Fruit fly (Drosophila melanogaster) whole organism, embryonic: ENCODE measurements around the gene Rbp1-like.

Source experiments
- CG11504 ChIP-seq: fragments of 200-800 bp; sonication (Bioruptor generic); optimal IDR thresholded peaks from 3 replicates; lab custom pipeline; 2019; ENCODE audit warnings: missing biosample characterization, mild to moderate bottlenecking, missing genetic modification characterization, moderate library complexity
- CG13424 ChIP-seq: fragments of 200-800 bp; sonication (Bioruptor generic); optimal IDR thresholded peaks from 2 replicates; lab custom pipeline; 2019; ENCODE audit warnings: missing biosample characterization, mild to moderate bottlenecking, missing genetic modification characterization, moderate library complexity
- CG14667 ChIP-seq: fragments of 200-800 bp; sonication (Bioruptor generic); IDR thresholded peaks from 2 replicates; pipeline ENCODE4 v1.3.6; 2022; ENCODE audit warnings: missing biosample characterization, missing genetic modification characterization
- CG1602 ChIP-seq: fragments of 200-800 bp; sonication (Bioruptor generic); optimal IDR thresholded peaks from 3 replicates; lab custom pipeline; 2016; ENCODE audit warnings: missing biosample characterization, missing genetic modification characterization
- CG17328 ChIP-seq: fragments of 200-800 bp; sonication (Bioruptor generic); IDR thresholded peaks from 2 replicates; pipeline ENCODE4 v1.3.6; 2022; ENCODE audit warnings: missing biosample characterization, missing genetic modification characterization
- CG17385 ChIP-seq: fragments of 200-800 bp; sonication (Bioruptor generic); optimal IDR thresholded peaks from 3 replicates; lab custom pipeline; 2018; ENCODE audit warnings: missing biosample characterization, mild to moderate bottlenecking, missing genetic modification characterization
- CG30020 ChIP-seq: fragments of 200-800 bp; optimal IDR thresholded peaks from 2 replicates; lab custom pipeline; 2019; ENCODE audit warnings: missing biosample characterization, mild to moderate bottlenecking, missing genetic modification characterization, moderate library complexity
- CG3065 ChIP-seq: fragments of 200-800 bp; sonication (Bioruptor generic); optimal IDR thresholded peaks from 2 replicates; lab custom pipeline; 2016; ENCODE audit warnings: missing biosample characterization, missing genetic modification characterization
- CG32767 ChIP-seq: fragments of 200-800 bp; sonication (Bioruptor generic); IDR thresholded peaks from 2 replicates; pipeline ENCODE4 v1.3.6; 2022; ENCODE audit warnings: missing biosample characterization, missing genetic modification characterization
- CG33213 ChIP-seq: fragments of 200-800 bp; sonication (Bioruptor generic); optimal IDR thresholded peaks from 3 replicates; lab custom pipeline; 2016; ENCODE audit warnings: missing biosample characterization, missing genetic modification characterization
- CG3407 ChIP-seq: fragments of 200-800 bp; sonication (Bioruptor generic); optimal IDR thresholded peaks from 2 replicates; lab custom pipeline; 2018; ENCODE audit warnings: missing biosample characterization, mild to moderate bottlenecking, missing genetic modification characterization
- CG34224 ChIP-seq: fragments of 200-800 bp; sonication (Bioruptor generic); IDR thresholded peaks from 3 replicates; pipeline ENCODE4 v1.3.6; 2022; ENCODE audit warnings: missing biosample characterization, missing genetic modification characterization; ENCODE audit not compliant: partially characterized antibody
- CG3847 ChIP-seq: fragments of 200-800 bp; sonication (Bioruptor generic); IDR thresholded peaks from 2 replicates; pipeline ENCODE4 v1.3.6; 2022; ENCODE audit warnings: missing biosample characterization, missing genetic modification characterization
- CG42726 ChIP-seq: fragments of 200-800 bp; sonication (Bioruptor generic); IDR thresholded peaks from 2 replicates; pipeline ENCODE4 v1.3.6; 2022; ENCODE audit warnings: missing biosample characterization, missing genetic modification characterization; ENCODE audit not compliant: partially characterized antibody
- CG43689 ChIP-seq: fragments of 200-800 bp; sonication (Bioruptor generic); IDR thresholded peaks from 2 replicates; pipeline ENCODE4 v1.3.6; 2022; ENCODE audit warnings: missing biosample characterization, missing genetic modification characterization
- CG4617 ChIP-seq: fragments of 200-800 bp; sonication (Bioruptor generic); optimal IDR thresholded peaks from 3 replicates; lab custom pipeline; 2016; ENCODE audit warnings: missing biosample characterization, missing genetic modification characterization, borderline replicate concordance
- CG4854 ChIP-seq: fragments of 200-800 bp; sonication (Bioruptor generic); optimal IDR thresholded peaks from 2 replicates; lab custom pipeline; 2016; ENCODE audit warnings: missing biosample characterization, missing genetic modification characterization, inconsistent platforms
- CG5180 ChIP-seq: fragments of 200-800 bp; sonication (Bioruptor generic); optimal IDR thresholded peaks from 3 replicates; lab custom pipeline; 2017; ENCODE audit warnings: missing biosample characterization, missing genetic modification characterization, mild to moderate bottlenecking, moderate library complexity, missing genetic modification reagents
- CG6689 ChIP-seq: fragments of 200-800 bp; sonication (Bioruptor generic); IDR thresholded peaks from 2 replicates; pipeline ENCODE4 v1.3.6; 2022; ENCODE audit warnings: missing biosample characterization, missing genetic modification characterization
- CG6813 ChIP-seq: fragments of 200-800 bp; sonication (Bioruptor generic); optimal IDR thresholded peaks from 2 replicates; lab custom pipeline; 2017; ENCODE audit warnings: missing biosample characterization, missing genetic modification characterization, mild to moderate bottlenecking, moderate library complexity, missing genetic modification reagents
- CG8089 ChIP-seq: fragments of 200-800 bp; sonication (Bioruptor generic); optimal IDR thresholded peaks from 3 replicates; lab custom pipeline; 2016; ENCODE audit warnings: missing biosample characterization, missing genetic modification characterization
- CG9609 ChIP-seq: fragments of 200-800 bp; sonication (Bioruptor generic); optimal IDR thresholded peaks from 3 replicates; lab custom pipeline; 2016; ENCODE audit warnings: missing biosample characterization, missing genetic modification characterization
- CHES-1-like ChIP-seq: fragments of 200-800 bp; sonication (Bioruptor generic); optimal IDR thresholded peaks from 2 replicates; lab custom pipeline; 2016; ENCODE audit warnings: missing biosample characterization, missing genetic modification characterization
- Dip3 ChIP-seq: fragments of 200-800 bp; sonication (Bioruptor generic); optimal IDR thresholded peaks from 3 replicates; lab custom pipeline; 2016; ENCODE audit warnings: missing biosample characterization, missing genetic modification characterization
- E2f1 ChIP-seq: fragments of 200-800 bp; sonication (Bioruptor generic); IDR thresholded peaks from 2 replicates; pipeline ENCODE4 v1.3.6; 2022; ENCODE audit warnings: missing biosample characterization, missing genetic modification characterization
- E2f2 ChIP-seq: fragments of 200-800 bp; sonication (Bioruptor generic); IDR thresholded peaks from 2 replicates; pipeline ENCODE4 v1.3.6; 2022; ENCODE audit warnings: missing biosample characterization, missing genetic modification characterization
- Gug ChIP-seq: fragments of 200-800 bp; sonication (Bioruptor generic); IDR thresholded peaks from 4 replicates; pipeline ENCODE4 v1.3.6; 2022; ENCODE audit warnings: missing biosample characterization, missing genetic modification characterization
- HHEX ChIP-seq: fragments of 200-800 bp; sonication (Bioruptor generic); optimal IDR thresholded peaks from 3 replicates; lab custom pipeline; 2017; ENCODE audit warnings: missing biosample characterization, mild to moderate bottlenecking, missing genetic modification characterization, missing genetic modification reagents
- HLH4C ChIP-seq: fragments of 200-800 bp; sonication (Bioruptor generic); IDR thresholded peaks from 3 replicates; pipeline ENCODE4 v1.3.6; 2022; ENCODE audit warnings: missing biosample characterization, missing genetic modification characterization; ENCODE audit not compliant: partially characterized antibody
- Hr3 ChIP-seq: fragments of 200-800 bp; sonication (Bioruptor generic); optimal IDR thresholded peaks from 3 replicates; lab custom pipeline; 2016; ENCODE audit warnings: missing biosample characterization, missing genetic modification characterization
- NC2α ChIP-seq: fragments of 200-800 bp; sonication (Bioruptor generic); optimal IDR thresholded peaks from 2 replicates; lab custom pipeline; 2016; ENCODE audit warnings: missing biosample characterization, missing genetic modification characterization
- Nf-YB ChIP-seq: fragments of 200-800 bp; sonication (Bioruptor generic); optimal IDR thresholded peaks from 3 replicates; lab custom pipeline; 2019; ENCODE audit warnings: missing biosample characterization, mild to moderate bottlenecking, missing genetic modification characterization, moderate library complexity
- Oaz ChIP-seq: fragments of 200-800 bp; sonication (Bioruptor generic); IDR thresholded peaks from 2 replicates; pipeline ENCODE4 v1.3.6; 2022; ENCODE audit warnings: missing biosample characterization, missing genetic modification characterization
- Oli ChIP-seq: fragments of 200-800 bp; sonication (Bioruptor generic); optimal IDR thresholded peaks from 2 replicates; lab custom pipeline; 2018; ENCODE audit warnings: missing biosample characterization, mild to moderate bottlenecking, missing genetic modification characterization, moderate library complexity
- Usf ChIP-seq: fragments of 200-800 bp; sonication (Bioruptor generic); optimal IDR thresholded peaks from 2 replicates; lab custom pipeline; 2017; ENCODE audit warnings: missing genotype, missing biosample characterization, missing genetic modification characterization
- al ChIP-seq: fragments of 200-800 bp; sonication (Bioruptor generic); IDR thresholded peaks from 2 replicates; pipeline ENCODE4 v1.3.6; 2022; ENCODE audit warnings: missing biosample characterization, missing genetic modification characterization
- dan ChIP-seq: fragments of 200-800 bp; sonication (Bioruptor generic); IDR thresholded peaks from 2 replicates; pipeline ENCODE4 v1.3.6; 2022; ENCODE audit warnings: missing biosample characterization, missing genetic modification characterization
- dysf ChIP-seq: fragments of 200-800 bp; sonication (Bioruptor generic); IDR thresholded peaks from 3 replicates; pipeline ENCODE4 v1.3.6; 2022; ENCODE audit warnings: missing biosample characterization, missing genetic modification characterization
- esg ChIP-seq: fragments of 200-800 bp; sonication (Bioruptor generic); conservative IDR thresholded peaks from 2 replicates; pipeline ENCODE4 v1.3.6; 2022; ENCODE audit warnings: missing biosample characterization, missing genetic modification characterization
- fd102C ChIP-seq: fragments of 200-800 bp; sonication (Bioruptor generic); optimal IDR thresholded peaks from 2 replicates; lab custom pipeline; 2018; ENCODE audit warnings: missing biosample characterization, mild to moderate bottlenecking, missing genetic modification characterization, moderate library complexity
- fd64A ChIP-seq: fragments of 200-800 bp; sonication (Bioruptor generic); optimal IDR thresholded peaks from 3 replicates; lab custom pipeline; 2018; ENCODE audit warnings: missing biosample characterization, mild to moderate bottlenecking, missing genetic modification characterization
- fru ChIP-seq: fragments of >200 bp; optimal IDR thresholded peaks from 2 replicates; lab custom pipeline; 2017
- her ChIP-seq: fragments of 200-800 bp; sonication (Bioruptor generic); optimal IDR thresholded peaks from 2 replicates; lab custom pipeline; 2016; ENCODE audit warnings: missing biosample characterization, missing genetic modification characterization
- inv ChIP-seq: fragments of 200-800 bp; sonication (Bioruptor generic); IDR thresholded peaks from 2 replicates; pipeline ENCODE4 v1.3.6; 2022; ENCODE audit warnings: missing biosample characterization, missing genetic modification characterization; ENCODE audit not compliant: partially characterized antibody
- ken ChIP-seq: fragments of 200-800 bp; sonication (Bioruptor generic); IDR thresholded peaks from 3 replicates; pipeline ENCODE4 v1.3.6; 2022; ENCODE audit warnings: missing biosample characterization, missing genetic modification characterization
- nerfin-2 ChIP-seq: fragments of 200-800 bp; sonication (Bioruptor generic); IDR thresholded peaks from 2 replicates; pipeline ENCODE4 v1.3.6; 2022; ENCODE audit warnings: missing biosample characterization, missing genetic modification characterization; ENCODE audit not compliant: partially characterized antibody
- sens ChIP-seq: fragments of 200-800 bp; sonication (Bioruptor generic); peaks from one replicate; lab custom pipeline; 2016; ENCODE audit warnings: missing biosample characterization, missing genetic modification characterization
- seq ChIP-seq: fragments of 200-800 bp; sonication (Bioruptor generic); IDR thresholded peaks from 2 replicates; pipeline ENCODE4 v1.3.6; 2022; ENCODE audit warnings: missing biosample characterization, missing genetic modification characterization
- unc-4 ChIP-seq: fragments of 200-800 bp; sonication (Bioruptor generic); IDR thresholded peaks from 2 replicates; pipeline ENCODE4 v1.3.6; 2022; ENCODE audit warnings: missing biosample characterization, missing genetic modification characterization; ENCODE audit not compliant: partially characterized antibody
- wek ChIP-seq: fragments of 200-800 bp; sonication (Bioruptor generic); optimal IDR thresholded peaks from 3 replicates; lab custom pipeline; 2018; ENCODE audit warnings: missing biosample characterization, mild to moderate bottlenecking, missing genetic modification characterization, moderate library complexity

Rbp1-like gene

DNA sequence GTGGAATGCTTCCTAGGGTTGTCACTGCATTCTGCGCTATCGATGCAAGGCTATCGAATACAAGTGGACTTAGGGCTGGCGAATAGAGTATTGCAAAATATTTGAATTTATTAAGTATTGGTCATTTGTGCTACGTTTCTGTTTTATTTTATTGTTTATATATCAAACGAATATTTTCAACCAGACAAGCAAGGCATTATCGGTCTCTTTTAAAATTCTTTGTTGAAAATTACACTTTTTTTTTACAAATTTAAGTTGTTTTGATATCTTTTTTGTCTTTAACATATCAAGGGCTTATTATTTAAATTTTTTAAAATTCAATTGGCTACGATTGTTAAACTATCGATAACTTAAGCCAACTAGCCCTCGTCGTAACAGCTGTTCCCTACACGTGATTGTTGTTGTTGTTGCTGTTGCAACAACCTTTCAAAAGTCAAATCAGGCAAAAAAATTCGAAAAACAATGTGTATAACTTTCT, 2.7 kb upstream of the Rbp1-like start, which contains the start of the genes Ype and CG1662 (continued):
- TF ChIP-seq CG5180 (GFP tag; lab: Kevin White, UChicago) = peak; percentile 38
- TF ChIP-seq Usf (GFP tag; lab: Kevin White, UChicago) = peak; percentile 68
- peak; percentile 64; the same call in 2 of the 3 replicates for TF ChIP-seq HLH4C (GFP tag; lab: Robert Waterston, UW)
- TF ChIP-seq inv = peak; percentile 67
- TF ChIP-seq esg (GFP tag; lab: Robert Waterston, UW) = peak; percentile 64
- TF ChIP-seq NC2α (GFP tag; lab: Kevin White, UChicago) = peak; percentile 37
- TF ChIP-seq CG6813 = peak; percentile 28
- TF ChIP-seq Oaz (GFP tag; lab: Robert Waterston, UW) = 0 out of 2 replicates have a peak, but pooled peaks have one; percentile 16
- TF ChIP-seq CG1602 (GFP tag; lab: Kevin White, UChicago) = peak; percentile 77
- TF ChIP-seq CG32767 (GFP tag; lab: Robert Waterston, UW) = no peak
- TF ChIP-seq Dip3 (GFP tag; lab: Kevin White, UChicago) = peak; percentile 72
- TF ChIP-seq CG14667 = 0 out of 2 replicates have a peak, but pooled peaks have one; percentile 24
- no peak for TF ChIP-seq fd102C
- no peak for TF ChIP-seq dan
- TF ChIP-seq al = peak; percentile 55
- TF ChIP-seq CG34224 = no peak
- peak; percentile 60 for TF ChIP-seq CG17385 (GFP tag; lab: Kevin White, UChicago)
- peak; percentile 56 for TF ChIP-seq CG9609
- peak; percentile 67 for TF ChIP-seq CHES-1-like
- peak; percentile 72 for TF ChIP-seq dysf (GFP tag; lab: Robert Waterston, UW)
- TF ChIP-seq CG6689 (GFP tag; lab: Robert Waterston, UW) = peak; percentile 70
- TF ChIP-seq her (GFP tag; lab: Kevin White, UChicago) = no peak
- no peak for TF ChIP-seq CG43689 (GFP tag; lab: Robert Waterston, UW)
- TF ChIP-seq fru = no peak
- peak; percentile 54; the same call in 1 of the 2 replicates for TF ChIP-seq E2f1 (GFP tag; lab: Robert Waterston, UW)
- 0 out of 2 replicates have a peak, but pooled peaks have one; percentile 35 for TF ChIP-seq seq (GFP tag; lab: Robert Waterston, UW)
- TF ChIP-seq CG13424 (tag; lab: Kevin White, UChicago) = peak; percentile 86
- peak; percentile 53 for TF ChIP-seq CG8089 (GFP tag; lab: Kevin White, UChicago)
- peak; percentile 47 for TF ChIP-seq CG3407 (GFP tag; lab: Kevin White, UChicago)
- peak; percentile 86 for TF ChIP-seq sens (GFP tag; lab: Kevin White, UChicago)
- TF ChIP-seq wek (GFP tag; lab: Kevin White, UChicago) = no peak
- TF ChIP-seq CG11504 (tag; lab: Kevin White, UChicago) = peak; percentile 78
- peak; percentile 49 for TF ChIP-seq Nf-YB (GFP tag; lab: Kevin White, UChicago)
- TF ChIP-seq CG4854 (GFP tag; lab: Kevin White, UChicago) = peak; percentile 48
- peak; percentile 65 for TF ChIP-seq CG30020 (tag; lab: Kevin White, UChicago)
- TF ChIP-seq fd64A (GFP tag; lab: Kevin White, UChicago) = no peak
- peak; percentile 19 for TF ChIP-seq HHEX (GFP tag; lab: Kevin White, UChicago)
- TF ChIP-seq E2f2 = peak; percentile 61
- TF ChIP-seq Hr3 (GFP tag; lab: Kevin White, UChicago) = peak; percentile 80
- peak; percentile 24 for TF ChIP-seq CG33213
- TF ChIP-seq ken (GFP tag; lab: Robert Waterston, UW) = 0 out of 3 replicates have a peak, but pooled peaks have one; percentile 62
- peak; percentile 61 for TF ChIP-seq CG4617 (GFP tag; lab: Kevin White, UChicago)
- TF ChIP-seq Gug (GFP tag; lab: Robert Waterston, UW) = peak; percentile 53; the same call in 1 of the 4 replicates
- peak; percentile 77 for TF ChIP-seq CG3847 (GFP tag; lab: Robert Waterston, UW)
- TF ChIP-seq nerfin-2 (GFP tag; lab: Robert Waterston, UW) = no peak
- TF ChIP-seq unc-4 = peak; percentile 77
- peak; percentile 68 for TF ChIP-seq CG17328 (GFP tag; lab: Robert Waterston, UW)
- peak; percentile 21 for TF ChIP-seq CG3065 (GFP tag; lab: Kevin White, UChicago)
- peak; percentile 61 for TF ChIP-seq Oli (tag; lab: Kevin White, UChicago)
- no peak for TF ChIP-seq CG42726
